Fruit fly (Drosophila melanogaster) whole organism: ENCODE results near the gene snz.

Experiments used
- CG8478 ChIP-seq: fragments of >200 bp; optimal IDR thresholded peaks from 2 replicates; lab custom pipeline; 2018; ENCODE audit warnings: inconsistent platforms
- EcR ChIP-seq, 2 experiments: fragments of >200 bp; optimal IDR thresholded peaks; 2 replicates each; lab custom pipeline; 2017; ENCODE audit warnings: missing biosample characterization in 2 of 2, missing genetic modification characterization in 2 of 2, missing genetic modification reagents in 2 of 2
- pan ChIP-seq: fragments of >200 bp; optimal IDR thresholded peaks from 2 replicates; lab custom pipeline; 2017
- psq ChIP-seq: fragments of >200 bp; optimal IDR thresholded peaks from 2 replicates; lab custom pipeline; 2017
- usp ChIP-seq: fragments of >200 bp; optimal IDR thresholded peaks from 2 replicates; lab custom pipeline; 2017; ENCODE audit warnings: missing biosample characterization, missing genetic modification characterization, mixed read lengths

- TF ChIP-seq CG8478 (lab: Kevin White, UChicago) (no peak), EcR (GFP tag; optimal IDR thresholded peaks at IDR 0.05; lab: Kevin White, UChicago) (no peak), pan (lab: Kevin White, UChicago) (no peak), psq (lab: Kevin White, UChicago) (no peak), usp (no peak)
These were observed 35.0 kb downstream of the snz start, which contains the start of gene orion for dm6 chrX:7946858-7947313.
